Fruit fly (Drosophila melanogaster) whole organism, prepupa: ENCODE measurements around the gene Bx42.

Experiments used
- Blimp-1 ChIP-seq: fragments of 200-800 bp; sonication (Bioruptor generic); optimal IDR thresholded peaks from 3 replicates; lab custom pipeline; 2017; ENCODE audit warnings: missing biosample characterization, missing genetic modification characterization, mild to moderate bottlenecking, moderate library complexity, missing genetic modification reagents
- CG10631 ChIP-seq: fragments of 200-800 bp; sonication (Bioruptor generic); optimal IDR thresholded peaks from 2 replicates; lab custom pipeline; 2016; ENCODE audit warnings: missing biosample characterization, missing genetic modification characterization
- CG10669 ChIP-seq: fragments of 200-800 bp; sonication (Bioruptor generic); optimal IDR thresholded peaks from 3 replicates; lab custom pipeline; 2018; ENCODE audit warnings: missing biosample characterization, mild to moderate bottlenecking, missing genetic modification characterization, moderate library complexity
- CG11294 ChIP-seq: fragments of 200-800 bp; sonication (Bioruptor generic); IDR thresholded peaks from 2 replicates; pipeline ENCODE4 v1.3.6; 2022; ENCODE audit warnings: missing biosample characterization, missing genetic modification characterization
- CG15336 ChIP-seq: fragments of 200-800 bp; sonication (Bioruptor generic); IDR thresholded peaks from 2 replicates; pipeline ENCODE4 v1.3.6; 2022; ENCODE audit warnings: missing biosample characterization, missing genetic modification characterization
- CG1621 ChIP-seq: fragments of 200-800 bp; sonication (Bioruptor generic); optimal IDR thresholded peaks from 3 replicates; lab custom pipeline; 2018; ENCODE audit warnings: missing biosample characterization, mild to moderate bottlenecking, missing genetic modification characterization
- CG16779 ChIP-seq: fragments of 200-800 bp; sonication (Bioruptor generic); optimal IDR thresholded peaks from 3 replicates; lab custom pipeline; 2017; ENCODE audit warnings: missing biosample characterization, mild to moderate bottlenecking, missing genetic modification characterization
- CG3032 ChIP-seq: fragments of 200-800 bp; optimal IDR thresholded peaks from 2 replicates; lab custom pipeline; 2019; ENCODE audit warnings: missing biosample characterization, mild to moderate bottlenecking, missing genetic modification characterization, moderate library complexity
- CG31627 ChIP-seq: fragments of 200-800 bp; sonication (Bioruptor generic); optimal IDR thresholded peaks from 3 replicates; lab custom pipeline; 2016; ENCODE audit warnings: missing biosample characterization, missing genetic modification characterization
- CG32006 ChIP-seq: fragments of 200-800 bp; sonication (Bioruptor generic); optimal IDR thresholded peaks from 3 replicates; lab custom pipeline; 2017; ENCODE audit warnings: missing biosample characterization, mild to moderate bottlenecking, missing genetic modification characterization
- CG3919 ChIP-seq: fragments of 200-800 bp; sonication (Bioruptor generic); optimal IDR thresholded peaks from 3 replicates; lab custom pipeline; 2016; ENCODE audit warnings: missing biosample characterization, missing genetic modification characterization
- CG6163 ChIP-seq: fragments of 200-800 bp; sonication (Bioruptor generic); IDR thresholded peaks from 3 replicates; pipeline ENCODE4 v1.3.6; 2022; ENCODE audit warnings: missing biosample characterization, missing genetic modification characterization
- CG6276 ChIP-seq: fragments of 200-800 bp; sonication (Bioruptor generic); optimal IDR thresholded peaks from 2 replicates; lab custom pipeline; 2017; ENCODE audit warnings: missing biosample characterization, mild to moderate bottlenecking, missing genetic modification characterization
- CG6792 ChIP-seq: fragments of 200-800 bp; sonication (Bioruptor generic); optimal IDR thresholded peaks from 3 replicates; lab custom pipeline; 2016; ENCODE audit warnings: missing biosample characterization, missing genetic modification characterization
- CG6808 ChIP-seq: fragments of 200-800 bp; sonication (Bioruptor generic); optimal IDR thresholded peaks from 3 replicates; lab custom pipeline; 2017; ENCODE audit warnings: missing biosample characterization, missing genetic modification characterization, mild to moderate bottlenecking, moderate library complexity, missing genetic modification reagents
- CG6854 ChIP-seq: fragments of 200-800 bp; sonication (Bioruptor generic); optimal IDR thresholded peaks from 2 replicates; lab custom pipeline; 2017; ENCODE audit warnings: missing biosample characterization, mild to moderate bottlenecking, missing genetic modification characterization
- CG7368 ChIP-seq: fragments of 200-800 bp; sonication (Bioruptor generic); optimal IDR thresholded peaks from 3 replicates; lab custom pipeline; 2016; ENCODE audit warnings: missing biosample characterization, missing genetic modification characterization
- CG8119 ChIP-seq: fragments of 200-800 bp; sonication (Bioruptor generic); IDR thresholded peaks from 3 replicates; pipeline ENCODE4 v1.3.6; 2022; ENCODE audit warnings: missing biosample characterization, missing genetic modification characterization
- CG8319 ChIP-seq: fragments of 200-800 bp; sonication (Bioruptor generic); optimal IDR thresholded peaks from 3 replicates; lab custom pipeline; 2016; ENCODE audit warnings: missing biosample characterization, missing genetic modification characterization
- CG8632 ChIP-seq: fragments of 200-800 bp; sonication (Bioruptor generic); optimal IDR thresholded peaks from 3 replicates; lab custom pipeline; 2016; ENCODE audit warnings: missing biosample characterization, missing genetic modification characterization
- CG9139 ChIP-seq: fragments of 200-800 bp; sonication (Bioruptor generic); optimal IDR thresholded peaks from 3 replicates; lab custom pipeline; 2017; ENCODE audit warnings: missing biosample characterization, mild to moderate bottlenecking, missing genetic modification characterization
- Eip75B ChIP-seq: fragments of 200-800 bp; sonication (Bioruptor generic); optimal IDR thresholded peaks from 3 replicates; lab custom pipeline; 2016; ENCODE audit warnings: missing biosample characterization, missing genetic modification characterization
- Eip78C ChIP-seq: fragments of 200-800 bp; sonication (Bioruptor generic); peaks from one replicate; lab custom pipeline; 2016; ENCODE audit warnings: missing biosample characterization, missing genetic modification characterization
- Eip93F ChIP-seq: fragments of 200-800 bp; sonication (Bioruptor generic); optimal IDR thresholded peaks from 2 replicates; lab custom pipeline; 2016; ENCODE audit warnings: missing biosample characterization, mild to moderate bottlenecking, missing genetic modification characterization
- Ets21C ChIP-seq: fragments of 200-800 bp; sonication (Bioruptor generic); optimal IDR thresholded peaks from 3 replicates; lab custom pipeline; 2016; ENCODE audit warnings: missing biosample characterization, missing genetic modification characterization
- Ets96B ChIP-seq: fragments of 200-800 bp; optimal IDR thresholded peaks from 2 replicates; lab custom pipeline; 2019; ENCODE audit warnings: missing biosample characterization, mild to moderate bottlenecking, missing genetic modification characterization, moderate library complexity
- Gug ChIP-seq: fragments of 200-800 bp; sonication (Bioruptor generic); IDR thresholded peaks from 2 replicates; pipeline ENCODE4 v1.3.6; 2022; ENCODE audit warnings: missing biosample characterization, missing genetic modification characterization
- Hr38 ChIP-seq: sonication (Bioruptor generic); optimal IDR thresholded peaks from 2 replicates; lab custom pipeline; 2016; ENCODE audit warnings: missing biosample characterization, missing genetic modification characterization
- Hr4 ChIP-seq: fragments of 200-800 bp; sonication (Bioruptor generic); optimal IDR thresholded peaks from 3 replicates; lab custom pipeline; 2016; ENCODE audit warnings: missing biosample characterization, missing genetic modification characterization
- Lpt ChIP-seq: fragments of 200-800 bp; sonication (Bioruptor generic); optimal IDR thresholded peaks from 3 replicates; lab custom pipeline; 2016; ENCODE audit warnings: missing biosample characterization, missing genetic modification characterization
- Smox ChIP-seq: fragments of 200-800 bp; sonication (Bioruptor generic); optimal IDR thresholded peaks from 3 replicates; lab custom pipeline; 2016; ENCODE audit warnings: missing biosample characterization, missing genetic modification characterization
- Sox102F ChIP-seq: fragments of 200-800 bp; sonication (Bioruptor generic); optimal IDR thresholded peaks from 2 replicates; lab custom pipeline; 2016; ENCODE audit warnings: missing biosample characterization, mild to moderate bottlenecking, missing genetic modification characterization
- Sox14 ChIP-seq: fragments of 200-800 bp; sonication (Bioruptor generic); optimal IDR thresholded peaks from 3 replicates; lab custom pipeline; 2016; ENCODE audit warnings: missing biosample characterization, missing genetic modification characterization
- Sox15 ChIP-seq: fragments of 200-800 bp; sonication (Bioruptor generic); optimal IDR thresholded peaks from 3 replicates; lab custom pipeline; 2016; ENCODE audit warnings: missing biosample characterization, missing genetic modification characterization
- achi ChIP-seq: fragments of 200-800 bp; sonication (Bioruptor generic); optimal IDR thresholded peaks from 3 replicates; lab custom pipeline; 2016; ENCODE audit warnings: missing biosample characterization, missing genetic modification characterization
- acj6 ChIP-seq: fragments of 200-800 bp; sonication (Bioruptor generic); optimal IDR thresholded peaks from 3 replicates; lab custom pipeline; 2016; ENCODE audit warnings: missing biosample characterization, missing genetic modification characterization
- cyc ChIP-seq: fragments of 200-800 bp; sonication (Bioruptor generic); optimal IDR thresholded peaks from 3 replicates; lab custom pipeline; 2016; ENCODE audit warnings: missing biosample characterization, missing genetic modification characterization
- dac ChIP-seq: fragments of 200-800 bp; sonication (Bioruptor generic); optimal IDR thresholded peaks from 2 replicates; lab custom pipeline; 2017; ENCODE audit warnings: missing biosample characterization, mild to moderate bottlenecking, missing genetic modification characterization
- dsx ChIP-seq: fragments of 200-800 bp; optimal IDR thresholded peaks from 3 replicates; lab custom pipeline; 2019; ENCODE audit warnings: missing biosample characterization, mild to moderate bottlenecking, missing genetic modification characterization, moderate library complexity; ENCODE audit not compliant: poor library complexity, severe bottlenecking
- eg ChIP-seq: fragments of 200-800 bp; sonication (Bioruptor generic); IDR thresholded peaks from 3 replicates; pipeline ENCODE4 v1.3.6; 2022; ENCODE audit warnings: missing biosample characterization, missing genetic modification characterization
- esn ChIP-seq: fragments of 200-800 bp; sonication (Bioruptor generic); optimal IDR thresholded peaks from 2 replicates; lab custom pipeline; 2016; ENCODE audit warnings: missing biosample characterization, mild to moderate bottlenecking, missing genetic modification characterization, moderate library complexity
- fd59A ChIP-seq: fragments of 200-800 bp; sonication (Bioruptor generic); optimal IDR thresholded peaks from 2 replicates; lab custom pipeline; 2017; ENCODE audit warnings: missing biosample characterization, mild to moderate bottlenecking, missing genetic modification characterization, missing genetic modification reagents
- fd85E ChIP-seq: fragments of 200-800 bp; sonication (Bioruptor generic); optimal IDR thresholded peaks from 3 replicates; lab custom pipeline; 2016; ENCODE audit warnings: missing biosample characterization, missing genetic modification characterization
- fkh ChIP-seq: fragments of 200-800 bp; sonication (Bioruptor generic); optimal IDR thresholded peaks from 3 replicates; lab custom pipeline; 2017; ENCODE audit warnings: missing biosample characterization, mild to moderate bottlenecking, missing genetic modification characterization, moderate library complexity
- salr ChIP-seq, 2 experiments: fragments of 200-800 bp; sonication (Bioruptor generic); optimal IDR thresholded peaks; 3 replicates each; lab custom pipeline; 2016 to 2018; ENCODE audit warnings: missing biosample characterization in 2 of 2, missing genetic modification characterization in 2 of 2, mild to moderate bottlenecking in 1 of 2
- spab ChIP-seq: fragments of 200-800 bp; sonication (Bioruptor generic); optimal IDR thresholded peaks from 2 replicates; lab custom pipeline; 2017; ENCODE audit warnings: missing biosample characterization, mild to moderate bottlenecking, missing genetic modification characterization, missing genetic modification reagents
- ss ChIP-seq, 2 experiments: fragments of 200-800 bp; sonication (Bioruptor generic); optimal IDR thresholded peaks; 2 replicates in 1 of 2; 3 replicates in 1 of 2; lab custom pipeline; 2017 to 2018; ENCODE audit warnings: mild to moderate bottlenecking in 2 of 2, missing biosample characterization in 2 of 2, missing genetic modification characterization in 2 of 2, moderate library complexity in 1 of 2
- topi ChIP-seq: fragments of 200-800 bp; sonication (Bioruptor generic); optimal IDR thresholded peaks from 3 replicates; lab custom pipeline; 2016; ENCODE audit warnings: missing biosample characterization, missing genetic modification characterization

The Bx42 gene

dm6 chrX:9068822-9069221 lies 37.6 kb downstream of the Bx42 start (continued):
- peak; percentile 78 for TF ChIP-seq Ets96B (tag; lab: Kevin White, UChicago)
- peak; percentile 49 for TF ChIP-seq CG7368
- TF ChIP-seq Sox15 (GFP tag; lab: Kevin White, UChicago): no peak
- peak; percentile 19 for TF ChIP-seq topi
- no peak for TF ChIP-seq Smox
- peak; percentile 74 for TF ChIP-seq CG32006
- peak; percentile 21 for TF ChIP-seq Lpt (GFP tag; lab: Kevin White, UChicago)
- peak; percentile 79 for TF ChIP-seq dsx (GFP tag; lab: Kevin White, UChicago)
- peak; percentile 52 for TF ChIP-seq CG10631
- peak; percentile 64 for TF ChIP-seq achi
- TF ChIP-seq CG6163: peak; percentile 91
- peak; percentile 56; the same call in 1 of the 3 replicates for TF ChIP-seq CG8119 (GFP tag; lab: Robert Waterston, UW)
- TF ChIP-seq Sox14 (GFP tag; lab: Kevin White, UChicago): peak; percentile 53
- peak; percentile 85 for TF ChIP-seq eg (GFP tag; lab: Robert Waterston, UW)
- peak; percentile 41 for TF ChIP-seq CG16779 (tag; lab: Kevin White, UChicago)
- TF ChIP-seq, all 60 proteins: peak for 44

dm6 chrX:9067754-9068477 lies 38.5 kb downstream of the Bx42 start, which contains the start of gene CG15365:
Gene CG15365 (minus strand): TSS chrX:9067983.
- peak; percentile 9 for TF ChIP-seq dsx (GFP tag; lab: Kevin White, UChicago)
- peak; percentile 39; the same call in 1 of the 2 replicates for TF ChIP-seq CG15336 (GFP tag; lab: Robert Waterston, UW)
- peak; percentile 52 for TF ChIP-seq Sox102F
- no peak for TF ChIP-seq Hr38
- peak; percentile 29; the same call in 1 of the 3 replicates for TF ChIP-seq CG6163
- TF ChIP-seq Hr4: no peak
- no peak for TF ChIP-seq CG6276 (GFP tag; lab: Kevin White, UChicago)
- TF ChIP-seq CG9139 (GFP tag; lab: Kevin White, UChicago): no peak
- no peak; the same call in 1 of the 2 replicates for TF ChIP-seq Gug (GFP tag; lab: Robert Waterston, UW)
- TF ChIP-seq dac: peak; percentile 32
- TF ChIP-seq Blimp-1: no peak
- TF ChIP-seq fd85E: no peak
- peak; percentile 1 for TF ChIP-seq Sox15 (GFP tag; lab: Kevin White, UChicago)
- TF ChIP-seq salr (GFP tag; optimal IDR thresholded peaks at IDR 0.05; lab: Kevin White, UChicago): peak; percentile 9 to 16
- no peak; the same call in 2 of the 3 replicates for TF ChIP-seq CG8119 (GFP tag; lab: Robert Waterston, UW)
- TF ChIP-seq fkh: no peak
- TF ChIP-seq CG6792 (GFP tag; lab: Kevin White, UChicago): peak; percentile 40
- TF ChIP-seq cyc (GFP tag; lab: Kevin White, UChicago): no peak
- TF ChIP-seq CG6854 (GFP tag; lab: Kevin White, UChicago): no peak
- TF ChIP-seq Eip93F (GFP tag; lab: Kevin White, UChicago): no peak
- TF ChIP-seq CG1621: no peak
- peak; percentile 5 for TF ChIP-seq fd59A (GFP tag; lab: Kevin White, UChicago)
- peak; percentile 45 for TF ChIP-seq CG31627 (GFP tag; lab: Kevin White, UChicago)
- no peak for TF ChIP-seq CG6808
- TF ChIP-seq CG10669 (GFP tag; lab: Kevin White, UChicago): no peak
- no peak for TF ChIP-seq Eip75B
- peak; percentile 66 for TF ChIP-seq Smox
- TF ChIP-seq esn: peak; percentile 66
- no peak for TF ChIP-seq ss (GFP tag; optimal IDR thresholded peaks at IDR 0.05; lab: Kevin White, UChicago)
- TF ChIP-seq acj6 (GFP tag; lab: Kevin White, UChicago): peak; percentile 38
- TF ChIP-seq CG11294 (GFP tag; lab: Robert Waterston, UW): no peak
- no peak for TF ChIP-seq Sox14 (GFP tag; lab: Kevin White, UChicago)
- TF ChIP-seq Eip78C (GFP tag; lab: Kevin White, UChicago): peak; percentile 79
- TF ChIP-seq CG32006: peak; percentile 47
- TF ChIP-seq CG8319 (GFP tag; lab: Kevin White, UChicago): no peak
- peak; percentile 7 for TF ChIP-seq Ets21C
- TF ChIP-seq CG8632 (GFP tag; lab: Kevin White, UChicago): no peak
- TF ChIP-seq CG3032: peak; percentile 29
- TF ChIP-seq CG10631: peak; percentile 20
- no peak for TF ChIP-seq spab (GFP tag; lab: Kevin White, UChicago)
- TF ChIP-seq CG3919 (GFP tag; lab: Kevin White, UChicago): peak; percentile 7
